Fruit fly (Drosophila melanogaster) Kc167 (cell line): ENCODE measurements around the gene CG3088.

Source experiments
- Myc ChIP-seq: fragments of >200 bp; optimal IDR thresholded peaks from 2 replicates; lab custom pipeline; 2017; ENCODE audit warnings: missing external identifiers
- Sin3A ChIP-seq: fragments of >200 bp; optimal IDR thresholded peaks from 2 replicates; lab custom pipeline; 2018; ENCODE audit warnings: missing external identifiers
- h ChIP-seq: fragments of >200 bp; optimal IDR thresholded peaks from 3 replicates; lab custom pipeline; 2018; ENCODE audit warnings: missing external identifiers
- insv ChIP-seq: fragments of >200 bp; optimal IDR thresholded peaks from 3 replicates; lab custom pipeline; 2018; ENCODE audit warnings: missing external identifiers
- psq ChIP-seq: fragments of >200 bp; optimal IDR thresholded peaks from 2 replicates; lab custom pipeline; 2017; ENCODE audit warnings: missing external identifiers
- ttk ChIP-seq: sonication (Bioruptor generic); optimal IDR thresholded peaks from 2 replicates; lab custom pipeline; 2017; ENCODE audit warnings: missing external identifiers

The CG3088 gene

dm6 chr3L:9601225-9601624 is at the start of gene CG3088, which contains the start of gene CG3306:
Gene CG3088, minus strand, starts transcription at chr3L:9601325.
Gene CG3306, plus strand, starts transcription at chr3L:9601523.
- no peak for TF ChIP-seq insv (lab: Kevin White, UChicago)
- TF ChIP-seq ttk (lab: Kevin White, UChicago) = no peak
- no peak for TF ChIP-seq psq (lab: Kevin White, UChicago)
- no peak for TF ChIP-seq Myc (lab: Kevin White, UChicago)
- no peak for TF ChIP-seq Sin3A (lab: Kevin White, UChicago)
- no peak for TF ChIP-seq h (lab: Kevin White, UChicago)

dm6 chr3L:9643762-9644161 is 42.6 kb upstream of the CG3088 start, which contains the start of gene CNMaR:
Gene CNMaR, plus strand, starts transcription at chr3L:9644109.
- TF ChIP-seq Myc (lab: Kevin White, UChicago) (no peak), ttk (lab: Kevin White, UChicago) (no peak), Sin3A (lab: Kevin White, UChicago) (no peak), h (lab: Kevin White, UChicago) (no peak)

dm6 chr3L:9640713-9641112 is 39.6 kb upstream of the CG3088 start, which contains the start of gene CG18180:
Gene CG18180, plus strand, starts transcription at chr3L:9641013.
- TF ChIP-seq insv (lab: Kevin White, UChicago) (no peak), Sin3A (lab: Kevin White, UChicago) (no peak), ttk (lab: Kevin White, UChicago) (no peak), h (lab: Kevin White, UChicago) (no peak), Myc (lab: Kevin White, UChicago) (no peak), psq (lab: Kevin White, UChicago) (no peak)

DNA sequence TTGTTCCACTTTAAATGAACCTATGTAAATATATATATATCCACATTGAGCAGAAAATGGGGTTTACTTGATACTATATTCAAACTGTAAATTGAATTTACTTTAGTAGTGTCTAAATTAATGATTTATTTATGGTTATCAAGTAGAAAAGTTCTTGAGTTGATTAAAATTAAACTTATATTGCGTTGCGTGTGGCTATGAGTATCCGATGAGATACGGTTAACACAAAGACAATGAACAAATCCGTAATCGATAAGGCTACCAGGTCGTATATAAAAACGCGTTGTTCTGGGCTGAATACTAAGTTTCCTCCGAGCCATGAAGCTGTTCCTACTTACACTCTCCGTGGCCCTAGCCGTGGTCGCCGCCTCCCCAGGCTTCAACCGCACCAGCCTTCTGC is 37.8 kb upstream of the CG3088 start, which contains the start of gene CG18179:
TSS of gene CG18179 (plus strand) at position 301 of the 400 bp plus-strand sequence.
- TF ChIP-seq ttk (lab: Kevin White, UChicago) (no peak), psq (lab: Kevin White, UChicago) (no peak), Sin3A (lab: Kevin White, UChicago) (no peak), insv (lab: Kevin White, UChicago) (no peak), h (lab: Kevin White, UChicago) (no peak), Myc (lab: Kevin White, UChicago) (no peak)

dm6 chr3L:9637812-9638211 is 36.7 kb upstream of the CG3088 start, which contains the start of gene CG8329:
Gene CG8329, plus strand, starts transcription at chr3L:9638112.
- TF ChIP-seq Sin3A (lab: Kevin White, UChicago) (no peak), h (lab: Kevin White, UChicago) (no peak), Myc (lab: Kevin White, UChicago) (no peak), psq (lab: Kevin White, UChicago) (no peak), ttk (lab: Kevin White, UChicago) (no peak), insv (lab: Kevin White, UChicago) (no peak)

dm6 chr3L:9629910-9630309 is 28.8 kb upstream of the CG3088 start:
- TF ChIP-seq h (lab: Kevin White, UChicago) = no peak
- no peak for TF ChIP-seq Sin3A (lab: Kevin White, UChicago)
- no peak for TF ChIP-seq Myc (lab: Kevin White, UChicago)
- TF ChIP-seq psq (lab: Kevin White, UChicago) = no peak
- TF ChIP-seq ttk (lab: Kevin White, UChicago) = no peak
- no peak for TF ChIP-seq insv (lab: Kevin White, UChicago)

DNA sequence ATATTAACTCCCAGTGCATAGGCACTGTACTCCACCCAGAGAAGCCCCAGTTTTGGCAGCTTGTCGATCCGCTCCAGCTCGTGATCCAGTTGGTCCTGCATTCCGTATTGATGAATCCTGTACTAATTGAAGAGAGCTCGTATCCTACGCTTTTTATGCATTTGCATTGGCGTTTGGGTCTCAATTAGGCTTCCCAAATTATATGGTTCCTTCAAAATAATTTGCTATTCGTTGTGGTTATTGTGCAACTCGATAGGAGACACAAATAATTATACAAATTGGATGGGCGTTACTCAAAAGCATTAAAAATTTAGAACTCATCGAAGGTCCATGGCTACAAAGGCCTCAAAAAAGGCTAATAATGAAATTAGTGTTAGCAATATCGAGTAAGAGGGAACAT is 28.0 kb upstream of the CG3088 start, which contains the start of gene Or67b:
TSS of gene Or67b (minus strand) at position 101 of the 400 bp plus-strand sequence.
- TF ChIP-seq ttk (lab: Kevin White, UChicago) (no peak), h (lab: Kevin White, UChicago) (no peak), Myc (lab: Kevin White, UChicago) (no peak)

dm6 chr3L:9628376-9628775 is 27.3 kb upstream of the CG3088 start, which contains the start of gene Cyp40:
Gene Cyp40, plus strand, starts transcription at chr3L:9628676.
- TF ChIP-seq ttk (lab: Kevin White, UChicago) = no peak
- TF ChIP-seq insv (lab: Kevin White, UChicago) = no peak
- no peak for TF ChIP-seq Myc (lab: Kevin White, UChicago)
- TF ChIP-seq Sin3A (lab: Kevin White, UChicago) = no peak

- TF ChIP-seq insv (lab: Kevin White, UChicago) (no peak), Myc (lab: Kevin White, UChicago) (no peak), ttk (lab: Kevin White, UChicago) (no peak), psq (lab: Kevin White, UChicago) (no peak)
Measured at dm6 chr3L:9624014-9624413, 22.9 kb upstream of the CG3088 start, which contains the start of gene CG3335. Gene CG3335, plus strand, starts transcription at chr3L:9624237.

- no peak for TF ChIP-seq ttk (lab: Kevin White, UChicago)
- TF ChIP-seq psq (lab: Kevin White, UChicago) = no peak
- no peak for TF ChIP-seq Myc (lab: Kevin White, UChicago)
- no peak for TF ChIP-seq insv (lab: Kevin White, UChicago)
- TF ChIP-seq h (lab: Kevin White, UChicago) = no peak
Measured at dm6 chr3L:9615443-9616141, 14.5 kb upstream of the CG3088 start.

DNA sequence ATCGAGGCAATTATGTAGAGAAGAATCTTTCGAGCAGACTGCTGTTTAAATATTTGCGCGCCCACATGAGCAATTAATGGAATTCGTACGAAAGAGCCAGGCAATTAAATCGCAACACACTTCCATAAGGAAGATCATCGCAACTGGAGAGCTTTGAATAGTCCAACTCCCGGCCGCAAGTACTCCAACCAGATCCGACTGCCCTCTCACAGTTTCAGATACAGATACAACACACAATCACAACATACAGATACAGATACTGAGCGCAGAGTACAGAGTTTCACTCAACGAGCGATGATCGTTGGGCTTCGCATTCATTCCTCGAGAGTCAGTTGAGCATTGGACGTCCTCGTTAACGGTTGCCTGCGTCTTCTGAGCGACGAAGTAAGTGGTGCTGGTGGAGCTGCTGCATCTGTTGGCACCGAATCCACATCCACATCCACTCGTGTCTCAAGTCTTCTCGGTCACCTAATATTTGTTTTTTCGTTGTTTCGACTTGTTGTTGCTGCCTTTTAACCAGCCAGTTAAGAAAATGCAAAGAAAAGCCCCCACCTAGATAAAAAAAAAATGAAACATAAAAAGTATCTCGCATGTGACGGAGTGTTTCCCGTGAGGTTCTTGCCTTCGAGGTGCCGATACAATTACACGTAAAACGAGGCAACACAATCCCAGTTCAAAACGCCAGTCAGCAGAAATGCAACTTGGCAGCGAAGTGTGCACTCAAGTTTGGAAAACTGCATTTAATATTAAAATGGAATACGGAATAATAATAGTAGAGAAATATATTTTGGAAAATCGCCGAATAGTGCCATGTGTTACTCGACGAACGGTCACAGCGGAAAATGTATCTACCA is 13.7 kb upstream of the CG3088 start, which contains the start of gene LanB2:
TSS of gene LanB2 (plus strand) at position 326 of the 854 bp plus-strand sequence.
- TF ChIP-seq h (lab: Kevin White, UChicago) = no peak
- TF ChIP-seq ttk (lab: Kevin White, UChicago) = no peak
- TF ChIP-seq Sin3A (lab: Kevin White, UChicago) = no peak
- TF ChIP-seq psq (lab: Kevin White, UChicago) = no peak
